Fruit fly (Drosophila melanogaster): Measurements from ENCODE around the gene CG14257.

CG14257 gene

dm6 chr3R:27108111-27108510, 32.4 kb downstream of the CG14257 start:
- no peak for TF ChIP-seq wek (GFP tag; optimal IDR thresholded peaks at IDR 0.05)
- no peak for TF ChIP-seq CG2678 (tag; optimal IDR thresholded peaks at IDR 0.05)
- no peak for TF ChIP-seq sug (tag; optimal IDR thresholded peaks at IDR 0.05)
- TF ChIP-seq CG11723 (GFP tag; optimal IDR thresholded peaks at IDR 0.05) = no peak
- TF ChIP-seq HLH4C (GFP tag; IDR thresholded peaks at IDR 0.05; ENCODE audit: partially characterized antibody) = no peak
- no peak for TF ChIP-seq CG4360 (GFP tag; IDR thresholded peaks at IDR 0.05)
- no peak for TF ChIP-seq D19A (tag; optimal IDR thresholded peaks at IDR 0.05)
- TF ChIP-seq tgo (GFP tag; IDR thresholded peaks at IDR 0.05) = no peak
- no peak for TF ChIP-seq pan (optimal IDR thresholded peaks at IDR 0.05)
- TF ChIP-seq pan (GFP tag; optimal IDR thresholded peaks at IDR 0.05 in 1 of 2, IDR thresholded peaks at IDR 0.05 in 1 of 2) = no peak
- no peak for TF ChIP-seq Six4 (GFP tag; optimal IDR thresholded peaks at IDR 0.05)
- TF ChIP-seq Ssrp (tag; optimal IDR thresholded peaks at IDR 0.05) = no peak
- TF ChIP-seq CG6254 (GFP tag; optimal IDR thresholded peaks at IDR 0.05) = no peak
- TF ChIP-seq CG3847 (GFP tag; IDR thresholded peaks at IDR 0.05) = no peak
- TF ChIP-seq hb (GFP tag; IDR thresholded peaks at IDR 0.05; ENCODE audit: partially characterized antibody) = no peak
- 0 out of 2 replicates have a peak, but pooled peaks have one; percentile 25 for TF ChIP-seq GATAe (GFP tag; conservative IDR thresholded peaks at IDR 0.05)
- no peak for TF ChIP-seq CG8765 (GFP tag; IDR thresholded peaks at IDR 0.05)
- peak; percentile 31 for TF ChIP-seq exex (tag; optimal IDR thresholded peaks at IDR 0.05)
- TF ChIP-seq MTF-1 (GFP tag; optimal IDR thresholded peaks at IDR 0.05; ENCODE audit: borderline replicate concordance) = no peak
- TF ChIP-seq Rfx (GFP tag; IDR thresholded peaks at IDR 0.05) = no peak
- no peak for TF ChIP-seq Bteb2 (GFP tag; optimal IDR thresholded peaks at IDR 0.05)
- TF ChIP-seq CG13424 (tag; optimal IDR thresholded peaks at IDR 0.05) = no peak
- TF ChIP-seq Ravus (GFP tag; IDR thresholded peaks at IDR 0.05) = no peak
- TF ChIP-seq CG14965 (GFP tag; optimal IDR thresholded peaks at IDR 0.05; ENCODE audit: borderline replicate concordance) = no peak
- TF ChIP-seq her (GFP tag; optimal IDR thresholded peaks at IDR 0.05) = no peak
- no peak for TF ChIP-seq nerfin-1 (tag; optimal IDR thresholded peaks at IDR 0.05)
- no peak for TF ChIP-seq repo (GFP tag; optimal IDR thresholded peaks at IDR 0.05)
- TF ChIP-seq ato (GFP tag; IDR thresholded peaks at IDR 0.05; ENCODE audit: partially characterized antibody) = no peak
- TF ChIP-seq tx (GFP tag; optimal IDR thresholded peaks at IDR 0.05) = no peak
- TF ChIP-seq CG17328 (GFP tag; IDR thresholded peaks at IDR 0.05) = no peak
- no peak for TF ChIP-seq trem (tag; optimal IDR thresholded peaks at IDR 0.05)
- 0 out of 4 replicates have a peak, but pooled peaks have one; percentile 41 for TF ChIP-seq chinmo (GFP tag; IDR thresholded peaks at IDR 0.05; ENCODE audit: partially characterized antibody)
- no peak for TF ChIP-seq CG33557 (GFP tag; optimal IDR thresholded peaks at IDR 0.05)
- no peak for TF ChIP-seq CG7786 (GFP tag; optimal IDR thresholded peaks at IDR 0.05)
- TF ChIP-seq CG15011 (GFP tag; optimal IDR thresholded peaks at IDR 0.05) = no peak
- peak; percentile 60 for TF ChIP-seq lab (GFP tag; optimal IDR thresholded peaks at IDR 0.05)
- TF ChIP-seq hkb (optimal IDR thresholded peaks at IDR 0.05) = no peak
- no peak for TF ChIP-seq hkb (GFP tag; IDR thresholded peaks at IDR 0.05)
- TF ChIP-seq grn (GFP tag; optimal IDR thresholded peaks at IDR 0.05) = peak; percentile 80
- TF ChIP-seq lilli (GFP tag; optimal IDR thresholded peaks at IDR 0.05) = no peak
- no peak for TF ChIP-seq CG11504 (tag; optimal IDR thresholded peaks at IDR 0.05)
- no peak for TF ChIP-seq pzg (GFP tag; optimal IDR thresholded peaks at IDR 0.05)

- TF ChIP-seq Pdp1 (GFP tag; optimal IDR thresholded peaks at IDR 0.05) (peak in 1 of 2 experiments; percentile 51), gro (GFP tag; optimal IDR thresholded peaks at IDR 0.05) (no peak), CG4820 (GFP tag; optimal IDR thresholded peaks at IDR 0.05) (no peak), CG6175 (GFP tag; IDR thresholded peaks at IDR 0.05) (no peak), gcm (GFP tag; optimal IDR thresholded peaks at IDR 0.05) (peak; percentile 74), CG11247 (GFP tag; IDR thresholded peaks at IDR 0.05) (no peak), CG33213 (GFP tag; optimal IDR thresholded peaks at IDR 0.05) (no peak), Oaz (GFP tag; IDR thresholded peaks at IDR 0.05) (no peak), Ravus (GFP tag; IDR thresholded peaks at IDR 0.05) (no peak)
Observed at dm6 chr3R:27109458-27109857, 33.8 kb downstream of the CG14257 start.

All from whole organism, embryonic.